Worm (Caenorhabditis elegans): ENCODE results near the gene C01B10.9.

The C01B10.9 gene

ce11 chrIV:6631704-6632272 lies at the start of gene C01B10.9, which contains the start of gene cest-5.1:
C01B10.9 (plus strand) TSS chrIV:6632222.
cest-5.1 (minus strand) TSS chrIV:6631754.
- TF ChIP-seq ceh-18 (tag; optimal IDR thresholded peaks at IDR 0.05) (no peak), pros-1 (tag; optimal IDR thresholded peaks at IDR 0.05) (no peak), eyg-1 (tag; optimal IDR thresholded peaks at IDR 0.05) (peak; percentile 17), ceh-14 (tag; optimal IDR thresholded peaks at IDR 0.05) (peak; percentile 68), fkh-6 (tag; optimal IDR thresholded peaks at IDR 0.05) (peak; percentile 49), ttx-3 (tag; optimal IDR thresholded peaks at IDR 0.05) (no peak), tbx-2 (tag; optimal IDR thresholded peaks at IDR 0.05) (peak; percentile 82), nhr-232 (tag; optimal IDR thresholded peaks at IDR 0.05) (no peak), tbx-7 (tag; optimal IDR thresholded peaks at IDR 0.05) (peak; percentile 84), pha-2 (tag; optimal IDR thresholded peaks at IDR 0.05) (peak; percentile 6), fax-1 (tag; optimal IDR thresholded peaks at IDR 0.05) (peak; percentile 45), elt-2 (tag; optimal IDR thresholded peaks at IDR 0.05) (peak; percentile 75), lim-6 (tag; optimal IDR thresholded peaks at IDR 0.05) (peak; percentile 33), ceh-34 (tag; optimal IDR thresholded peaks at IDR 0.05) (peak; percentile 64), Y22D7AL.16 (tag; optimal IDR thresholded peaks at IDR 0.05) (no peak), mec-3 (tag; optimal IDR thresholded peaks at IDR 0.05; ENCODE audit: borderline replicate concordance) (peak; percentile 60), rnt-1 (tag; optimal IDR thresholded peaks at IDR 0.05) (peak; percentile 52), unc-42 (tag; optimal IDR thresholded peaks at IDR 0.05) (peak; percentile 56), hlh-8 (tag; optimal IDR thresholded peaks at IDR 0.05) (peak; percentile 68), npax-4 (tag; optimal IDR thresholded peaks at IDR 0.05) (no peak), ceh-31 (tag; optimal IDR thresholded peaks at IDR 0.05) (peak; percentile 95), ceh-2 (tag; optimal IDR thresholded peaks at IDR 0.05) (peak; percentile 90), ztf-16 (tag; optimal IDR thresholded peaks at IDR 0.05) (no peak), hlh-15 (tag; optimal IDR thresholded peaks at IDR 0.05) (no peak), nfya-1 (tag; optimal IDR thresholded peaks at IDR 0.05) (peak; percentile 5), ets-4 (tag; optimal IDR thresholded peaks at IDR 0.05) (peak; percentile 90), lin-11 (tag; optimal IDR thresholded peaks at IDR 0.05) (no peak), zip-5 (tag; optimal IDR thresholded peaks at IDR 0.05) (peak; percentile 74), ceh-6 (GFP tag; optimal IDR thresholded peaks at IDR 0.05) (peak; percentile 6), sdc-2 (tag; optimal IDR thresholded peaks at IDR 0.05) (peak; percentile 43), unc-86 (tag; optimal IDR thresholded peaks at IDR 0.05) (no peak), unc-3 (GFP tag; conservative IDR thresholded peaks at IDR 0.05) (no peak), unc-3 (tag; optimal IDR thresholded peaks at IDR 0.05) (peak; percentile 23), ceh-30 (tag; optimal IDR thresholded peaks at IDR 0.05) (no peak), F13H6.1 (tag; optimal IDR thresholded peaks at IDR 0.05) (peak; percentile 58), C08G9.2 (tag; optimal IDR thresholded peaks at IDR 0.05) (peak; percentile 91), K02D7.2 (tag; optimal IDR thresholded peaks at IDR 0.05) (no peak)

DNA sequence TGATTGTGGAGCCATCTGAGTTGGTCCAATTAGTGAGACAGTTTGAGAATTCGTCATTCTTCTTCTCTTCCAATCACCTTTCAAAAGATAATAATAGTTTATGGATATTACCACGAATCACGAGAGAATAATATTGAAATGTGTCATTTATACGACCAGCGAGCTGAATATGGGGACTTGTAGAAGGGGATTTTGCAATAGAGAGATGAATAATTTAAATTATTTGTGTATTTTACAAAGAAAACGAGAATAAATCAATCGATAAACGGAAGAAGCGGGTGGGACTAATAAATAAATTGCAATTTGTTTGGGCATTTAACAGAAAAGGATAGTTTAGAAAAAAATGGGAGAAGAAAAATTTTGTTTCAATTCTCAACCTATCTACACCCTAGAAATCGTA lies 49.4 kb upstream of the C01B10.9 start, which contains the start of gene odr-8:
Gene odr-8 (minus strand): TSS at position 101 of the 400 bp plus-strand sequence.
- TF ChIP-seq C38D4.7 (GFP tag; optimal IDR thresholded peaks at IDR 0.05) (no peak), ceh-48 (tag; optimal IDR thresholded peaks at IDR 0.05) (no peak), ceh-14 (tag; optimal IDR thresholded peaks at IDR 0.05) (no peak), unc-3 (GFP tag; conservative IDR thresholded peaks at IDR 0.05) (no peak), unc-3 (tag; optimal IDR thresholded peaks at IDR 0.05) (no peak), eyg-1 (tag; optimal IDR thresholded peaks at IDR 0.05) (no peak), ets-4 (tag; optimal IDR thresholded peaks at IDR 0.05) (no peak), syd-9 (tag; optimal IDR thresholded peaks at IDR 0.05) (no peak), fkh-10 (GFP tag; optimal IDR thresholded peaks at IDR 0.05) (no peak)

Data from whole organism, late embryonic.